Worm (Caenorhabditis elegans) whole organism, early embryonic: Measurements from ENCODE around the gene F39E9.14.

ENCODE experiments used
- flt-1 ChIP-seq: fragments of 200-800 bp; sonication (Bioruptor generic); IDR thresholded peaks from 2 replicates; pipeline ENCODE4 v1.3.6; 2022; ENCODE audit warnings: missing genetic modification characterization, missing compliant biosample characterization
- hmg-4 ChIP-seq: fragments of 200-800 bp; sonication (Bioruptor generic); optimal IDR thresholded peaks from 2 replicates; lab custom pipeline; 2018; ENCODE audit warnings: mild to moderate bottlenecking, missing genetic modification characterization, missing compliant biosample characterization

- TF ChIP-seq hmg-4, result no peak
- no peak for TF ChIP-seq flt-1 (GFP tag; lab: Robert Waterston, UW)
These were observed 12.8 kb downstream of the F39E9.14 start, which contains the start of gene F02E11.4 for ce11 chrII:3277686-3278085.
